Fruit fly (Drosophila melanogaster): ENCODE data around the gene mei-217.

The mei-217 gene

DNA sequence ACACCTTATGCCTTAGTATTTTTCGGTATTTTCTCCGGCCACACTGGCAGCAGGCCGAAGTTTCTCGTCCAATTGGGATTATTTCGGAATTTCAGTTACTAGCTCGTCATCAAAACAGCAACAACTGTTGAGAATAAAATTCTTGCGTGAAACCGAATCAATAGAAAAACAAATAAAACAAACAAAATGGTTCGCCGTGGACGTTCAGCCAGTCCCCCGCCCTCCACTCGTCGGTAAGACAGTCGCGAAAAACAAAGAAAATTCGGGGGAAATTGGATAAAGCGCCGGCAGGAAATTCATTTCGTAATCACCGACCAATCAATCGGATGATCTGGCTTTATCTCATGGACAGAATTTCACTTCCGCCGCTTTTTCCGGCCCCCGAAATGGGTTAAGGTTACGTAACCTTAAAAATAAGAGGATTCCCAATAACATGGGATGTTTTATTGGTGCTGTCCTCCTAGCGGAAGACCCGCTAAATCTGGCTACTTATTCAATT lies 6.2 kb upstream of the mei-217 start, which contains the start of gene Chchd2:
TSS of gene Chchd2 (plus strand) at position 51 of the 499 bp plus-strand sequence.
- peak; percentile 39; the same call in 1 of the 2 replicates for TF ChIP-seq CG15336 (GFP tag; IDR thresholded peaks at IDR 0.05)
- peak; percentile 74 for TF ChIP-seq CG6854 (GFP tag; optimal IDR thresholded peaks at IDR 0.05)
- TF ChIP-seq svp (GFP tag): peak; percentile 67
- peak; percentile 74 for TF ChIP-seq fkh (GFP tag; optimal IDR thresholded peaks at IDR 0.05)
- TF ChIP-seq ss (GFP tag; optimal IDR thresholded peaks at IDR 0.05): peak; percentile 7 to 55
- peak; percentile 43; the same call in 1 of the 3 replicates for TF ChIP-seq CG6163 (GFP tag; IDR thresholded peaks at IDR 0.05)
- TF ChIP-seq dsx (GFP tag; optimal IDR thresholded peaks at IDR 0.05; ENCODE audit: poor library complexity, severe bottlenecking): peak; percentile 43
- peak; percentile 12 for TF ChIP-seq CG9139 (GFP tag; optimal IDR thresholded peaks at IDR 0.05)
- TF ChIP-seq CG8119 (GFP tag; IDR thresholded peaks at IDR 0.05): no peak
- TF ChIP-seq vri (GFP tag; optimal IDR thresholded peaks at IDR 0.05): peak; percentile 94
- no peak for TF ChIP-seq Hr4 (GFP tag; optimal IDR thresholded peaks at IDR 0.05)
- TF ChIP-seq Eip78C (GFP tag): peak; percentile 42
- TF ChIP-seq Hr38 (GFP tag; optimal IDR thresholded peaks at IDR 0.05): no peak
- no peak for TF ChIP-seq Met (GFP tag; optimal IDR thresholded peaks at IDR 0.05)
- no peak for TF ChIP-seq Lpt (GFP tag; optimal IDR thresholded peaks at IDR 0.05)
- no peak for TF ChIP-seq cyc (GFP tag; optimal IDR thresholded peaks at IDR 0.05)
- TF ChIP-seq pdm3 (GFP tag; optimal IDR thresholded peaks at IDR 0.05): no peak
- no peak for TF ChIP-seq CG10631 (GFP tag; optimal IDR thresholded peaks at IDR 0.05)
- TF ChIP-seq CG6808 (GFP tag; optimal IDR thresholded peaks at IDR 0.05): peak; percentile 19
- TF ChIP-seq CG16779 (tag; optimal IDR thresholded peaks at IDR 0.05): peak; percentile 29
- peak; percentile 28 for TF ChIP-seq Sox14 (GFP tag; optimal IDR thresholded peaks at IDR 0.05)

DNA sequence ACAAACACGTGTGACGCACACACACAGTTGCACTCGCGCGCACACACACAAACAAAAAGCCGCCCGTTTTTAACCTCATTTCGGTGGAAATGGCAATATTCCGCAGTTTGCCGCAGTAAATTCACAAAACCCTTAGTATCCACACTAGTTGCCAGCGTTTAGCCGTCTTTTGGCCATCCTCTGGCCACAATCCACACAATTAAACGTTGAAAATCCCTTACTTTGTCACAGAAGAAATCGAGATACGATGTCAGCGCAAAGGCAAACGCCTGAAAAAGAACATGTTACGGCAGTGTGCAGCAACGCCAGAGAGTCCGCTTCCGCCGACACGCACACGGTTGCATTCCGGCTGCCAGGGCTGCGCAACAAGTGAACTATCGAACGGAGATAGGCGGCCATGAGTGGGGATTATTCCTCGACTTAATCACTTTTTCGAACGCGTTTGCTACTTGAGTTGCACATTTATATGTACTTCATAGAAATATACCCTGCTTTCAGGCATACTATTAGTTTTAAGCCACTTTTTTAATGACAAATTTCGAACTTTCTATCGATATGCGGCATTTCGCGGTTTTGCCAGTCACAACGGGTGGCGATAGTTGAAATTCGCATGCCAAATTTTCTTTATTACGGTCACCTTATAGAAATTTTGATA lies 5.3 kb upstream of the mei-217 start, which contains the start of gene RpS5a:
TSS of gene RpS5a (minus strand) at position 282 of the 655 bp plus-strand sequence.
- TF ChIP-seq Hr4 (GFP tag; optimal IDR thresholded peaks at IDR 0.05) (peak; percentile 31), CG10631 (GFP tag; optimal IDR thresholded peaks at IDR 0.05) (peak; percentile 56), CG3919 (GFP tag; optimal IDR thresholded peaks at IDR 0.05) (peak; percentile 87), vri (GFP tag; optimal IDR thresholded peaks at IDR 0.05) (peak; percentile 60), CG8119 (GFP tag; IDR thresholded peaks at IDR 0.05) (peak; percentile 19; the same call in 1 of the 3 replicates), CG34406 (GFP tag; optimal IDR thresholded peaks at IDR 0.05) (peak; percentile 75), fkh (GFP tag; optimal IDR thresholded peaks at IDR 0.05) (peak; percentile 55), eg (GFP tag; IDR thresholded peaks at IDR 0.05) (peak; percentile 76), Met (GFP tag; optimal IDR thresholded peaks at IDR 0.05) (peak; percentile 79), Sox14 (GFP tag; optimal IDR thresholded peaks at IDR 0.05) (peak; percentile 66), fd85E (GFP tag; optimal IDR thresholded peaks at IDR 0.05) (peak; percentile 39), salr (GFP tag; optimal IDR thresholded peaks at IDR 0.05) (peak; percentile 43 to 84), ss (GFP tag; optimal IDR thresholded peaks at IDR 0.05) (peak; percentile 61 to 85), CG15336 (GFP tag; IDR thresholded peaks at IDR 0.05) (peak; percentile 37), topi (GFP tag; optimal IDR thresholded peaks at IDR 0.05) (peak; percentile 79), CG6854 (GFP tag; optimal IDR thresholded peaks at IDR 0.05) (peak; percentile 85), lz (GFP tag; optimal IDR thresholded peaks at IDR 0.05) (peak; percentile 81), CG7368 (GFP tag; optimal IDR thresholded peaks at IDR 0.05) (peak; percentile 78), OdsH (GFP tag; optimal IDR thresholded peaks at IDR 0.05) (peak; percentile 75), achi (GFP tag; optimal IDR thresholded peaks at IDR 0.05) (peak; percentile 70), Eip75B (GFP tag; optimal IDR thresholded peaks at IDR 0.05) (peak; percentile 55), Ets21C (GFP tag; optimal IDR thresholded peaks at IDR 0.05) (peak; percentile 70), CG9139 (GFP tag; optimal IDR thresholded peaks at IDR 0.05) (peak; percentile 82), CG11294 (GFP tag; IDR thresholded peaks at IDR 0.05) (peak; percentile 48; the same call in 1 of the 2 replicates), Eip93F (GFP tag; optimal IDR thresholded peaks at IDR 0.05) (no peak), Sox102F (GFP tag; optimal IDR thresholded peaks at IDR 0.05) (peak; percentile 67), dsx (GFP tag; optimal IDR thresholded peaks at IDR 0.05; ENCODE audit: poor library complexity, severe bottlenecking) (peak; percentile 33), esn (GFP tag; optimal IDR thresholded peaks at IDR 0.05) (peak; percentile 78), pdm3 (GFP tag; optimal IDR thresholded peaks at IDR 0.05) (peak; percentile 73), CG16779 (tag; optimal IDR thresholded peaks at IDR 0.05) (no peak), CG10669 (GFP tag; optimal IDR thresholded peaks at IDR 0.05) (peak; percentile 71), Eip78C (GFP tag) (peak; percentile 91), Lpt (GFP tag; optimal IDR thresholded peaks at IDR 0.05) (peak; percentile 0), acj6 (GFP tag; optimal IDR thresholded peaks at IDR 0.05) (peak; percentile 72), Sox15 (GFP tag; optimal IDR thresholded peaks at IDR 0.05) (peak; percentile 62), Blimp-1 (GFP tag; optimal IDR thresholded peaks at IDR 0.05) (peak; percentile 59), Gug (GFP tag; IDR thresholded peaks at IDR 0.05) (peak; percentile 35; the same call in 1 of the 2 replicates), CG8632 (GFP tag; optimal IDR thresholded peaks at IDR 0.05) (peak; percentile 66), CG6808 (GFP tag; optimal IDR thresholded peaks at IDR 0.05) (peak; percentile 76), cyc (GFP tag; optimal IDR thresholded peaks at IDR 0.05) (peak; percentile 85), CG11762 (GFP tag; optimal IDR thresholded peaks at IDR 0.05; ENCODE audit: insufficient read depth) (peak; percentile 55), CG6163 (GFP tag; IDR thresholded peaks at IDR 0.05) (peak; percentile 76)
